Worm (Caenorhabditis elegans) whole organism, L1 larva: ENCODE data around the gene ZK1307.3.
A peak's percentile ranks its signal among the peaks of the same experiment; 100 is the strongest.

Experiments
- ama-1 ChIP-seq: fragments of 150-350 bp; optimal IDR thresholded peaks from 2 replicates; lab custom pipeline; 2014
- ceh-82 ChIP-seq, 3 experiments: fragments of 150-350 bp in 1 of 3; sonication (generic microtip) in 2 of 3; optimal IDR thresholded peaks; 2 replicates each; lab custom pipeline; 2014 to 2017; ENCODE audit warnings: missing biosample characterization in 3 of 3, missing genetic modification characterization in 3 of 3
- ceh-90 ChIP-seq: sonication (generic microtip); optimal IDR thresholded peaks from 2 replicates; lab custom pipeline; 2016; ENCODE audit warnings: missing genetic modification characterization, missing compliant biosample characterization
- efl-1 ChIP-seq, 4 experiments: fragments of 150-350 bp; optimal IDR thresholded peaks in 3 of 4; peaks in 1 of 4; 1 replicate in 1 of 4; 2 replicates in 3 of 4; lab custom pipeline; 2014; ENCODE audit warnings: missing biosample characterization in 2 of 4, missing genetic modification characterization in 2 of 4, missing genetic modification reagents in 2 of 4
- ets-5 ChIP-seq: fragments of 200-800 bp; sonication (Bioruptor generic); IDR thresholded peaks from 2 replicates; pipeline ENCODE4 v1.3.6; 2022; ENCODE audit warnings: missing genetic modification characterization, missing compliant biosample characterization
- fkh-4 ChIP-seq: sonication (generic microtip); optimal IDR thresholded peaks from 2 replicates; lab custom pipeline; 2016; ENCODE audit warnings: missing compliant biosample characterization, missing genetic modification characterization, borderline replicate concordance
- grh-1 ChIP-seq: fragments of 200-800 bp; sonication (Bioruptor generic); IDR thresholded peaks from 2 replicates; pipeline ENCODE4 v1.3.6; 2022; ENCODE audit warnings: missing genetic modification reagents, missing genetic modification characterization, missing compliant biosample characterization
- hlh-4 ChIP-seq: sonication (generic microtip); optimal IDR thresholded peaks from 2 replicates; lab custom pipeline; 2016; ENCODE audit warnings: mild to moderate bottlenecking, missing genetic modification characterization, missing compliant biosample characterization
- jun-1 ChIP-seq: fragments of 150-350 bp; optimal IDR thresholded peaks from 2 replicates; lab custom pipeline; 2014; ENCODE audit warnings: missing biosample characterization, missing genetic modification reagents, missing genetic modification characterization
- lin-14 ChIP-seq: fragments of 200-800 bp; sonication (Bioruptor generic); optimal IDR thresholded peaks from 2 replicates; lab custom pipeline; 2018; ENCODE audit warnings: mild to moderate bottlenecking, missing genetic modification characterization, moderate library complexity, missing compliant biosample characterization
- lin-35 ChIP-seq, 2 experiments: fragments of 150-350 bp; optimal IDR thresholded peaks; 2 replicates each; lab custom pipeline; 2014; ENCODE audit warnings: missing biosample characterization in 2 of 2, missing genetic modification characterization in 2 of 2, missing genetic modification reagents in 2 of 2
- lir-3 ChIP-seq: sonication (generic microtip); optimal IDR thresholded peaks from 2 replicates; lab custom pipeline; 2016; ENCODE audit warnings: mild to moderate bottlenecking, missing genetic modification characterization, moderate library complexity, missing compliant biosample characterization; ENCODE audit not compliant: poor library complexity
- lsy-2 ChIP-seq, 2 experiments: fragments of 150-350 bp; optimal IDR thresholded peaks; 2 replicates each; lab custom pipeline; 2014; ENCODE audit warnings: missing biosample characterization in 2 of 2, missing genetic modification characterization in 2 of 2
- mab-9 ChIP-seq: fragments of 200-800 bp; sonication (Bioruptor generic); IDR thresholded peaks from 2 replicates; pipeline ENCODE4 v1.3.6; 2022; ENCODE audit warnings: missing genetic modification reagents, missing genetic modification characterization, missing compliant biosample characterization
- mdl-1 ChIP-seq, 2 experiments: fragments of 150-350 bp; optimal IDR thresholded peaks; 2 replicates each; lab custom pipeline; 2014 to 2017; ENCODE audit warnings: missing biosample characterization in 2 of 2, missing genetic modification characterization in 2 of 2, inconsistent platforms in 1 of 2
- mef-2 ChIP-seq: fragments of 150-350 bp; optimal IDR thresholded peaks from 2 replicates; lab custom pipeline; 2014; ENCODE audit warnings: missing biosample characterization, missing genetic modification characterization
- nhr-11 ChIP-seq: fragments of 150-350 bp; optimal IDR thresholded peaks from 2 replicates; lab custom pipeline; 2014; ENCODE audit warnings: missing biosample characterization, missing genetic modification characterization
- nhr-12 ChIP-seq: sonication (generic microtip); optimal IDR thresholded peaks from 2 replicates; lab custom pipeline; 2017; ENCODE audit warnings: missing biosample characterization, missing genetic modification characterization
- nhr-19 ChIP-seq: fragments of 200-800 bp; sonication (Bioruptor generic); conservative IDR thresholded peaks from 2 replicates; pipeline ENCODE4 v1.3.6; 2022; ENCODE audit warnings: missing genetic modification characterization, missing compliant biosample characterization
- nhr-47 ChIP-seq: sonication (generic microtip); optimal IDR thresholded peaks from 2 replicates; lab custom pipeline; 2016; ENCODE audit warnings: mild to moderate bottlenecking, missing genetic modification characterization, moderate library complexity, missing compliant biosample characterization
- nhr-77 ChIP-seq: fragments of 150-350 bp; optimal IDR thresholded peaks from 2 replicates; lab custom pipeline; 2014; ENCODE audit warnings: missing biosample characterization, missing genetic modification characterization
- nhr-85 ChIP-seq: sonication (generic microtip); peaks from one replicate; lab custom pipeline; 2016; ENCODE audit warnings: missing genetic modification characterization, inconsistent platforms, missing compliant biosample characterization
- pax-3 ChIP-seq: fragments of 200-800 bp; sonication (Bioruptor generic); optimal IDR thresholded peaks from 2 replicates; lab custom pipeline; 2018; ENCODE audit warnings: mild to moderate bottlenecking, missing genetic modification characterization, moderate library complexity, missing compliant biosample characterization
- rnt-1 ChIP-seq: sonication (generic microtip); optimal IDR thresholded peaks from 2 replicates; lab custom pipeline; 2016; ENCODE audit warnings: mild to moderate bottlenecking, missing genetic modification characterization, moderate library complexity, missing compliant biosample characterization
- snpc-4 ChIP-seq: fragments of 150-350 bp; optimal IDR thresholded peaks from 2 replicates; lab custom pipeline; 2014; ENCODE audit warnings: missing biosample characterization, missing genetic modification characterization
- snu-23 ChIP-seq: sonication (generic microtip); optimal IDR thresholded peaks from 2 replicates; lab custom pipeline; 2016; ENCODE audit warnings: missing genetic modification characterization, missing compliant biosample characterization
- sptf-1 ChIP-seq: fragments of 150-350 bp; optimal IDR thresholded peaks from 2 replicates; lab custom pipeline; 2014; ENCODE audit warnings: missing biosample characterization, missing genetic modification characterization
- swsn-7 ChIP-seq: sonication (generic microtip); optimal IDR thresholded peaks from 2 replicates; lab custom pipeline; 2016; ENCODE audit warnings: missing genetic modification characterization, missing compliant biosample characterization
- tbx-2 ChIP-seq: sonication (generic microtip); optimal IDR thresholded peaks from 2 replicates; lab custom pipeline; 2016; ENCODE audit warnings: missing genetic modification characterization, missing compliant biosample characterization
- unc-30 ChIP-seq: sonication (generic microtip); optimal IDR thresholded peaks from 2 replicates; lab custom pipeline; 2017; ENCODE audit warnings: missing biosample characterization, missing genetic modification characterization
- xbp-1 ChIP-seq: sonication (generic microtip); optimal IDR thresholded peaks from 2 replicates; lab custom pipeline; 2016; ENCODE audit warnings: missing genetic modification characterization, missing compliant biosample characterization
- zag-1 ChIP-seq: fragments of 150-350 bp; optimal IDR thresholded peaks from 2 replicates; lab custom pipeline; 2014; ENCODE audit warnings: missing biosample characterization, missing genetic modification characterization
- zip-4 ChIP-seq: fragments of 200-800 bp; sonication (Bioruptor generic); optimal IDR thresholded peaks from 2 replicates; lab custom pipeline; 2018; ENCODE audit warnings: mild to moderate bottlenecking, missing genetic modification characterization, moderate library complexity, missing compliant biosample characterization
- ztf-4 ChIP-seq: fragments of 150-350 bp; optimal IDR thresholded peaks from 2 replicates; lab custom pipeline; 2014; ENCODE audit warnings: missing biosample characterization, missing genetic modification characterization

The ZK1307.3 gene

ce11 chrII:9617039-9617901, 35.5 kb downstream of the ZK1307.3 start, which contains the start of gene hal-3:
hal-3 (minus strand) TSS chrII:9617125.
- TF ChIP-seq ama-1 (lab: Kevin White, UChicago) = peak; percentile 16
- peak; percentile 1 for TF ChIP-seq nhr-47
- no peak for TF ChIP-seq ets-5 (GFP tag; lab: Robert Waterston, UW)
- TF ChIP-seq ztf-4 (tag; lab: Kevin White, UChicago) = peak; percentile 5
- TF ChIP-seq lsy-2 (tag; optimal IDR thresholded peaks at IDR 0.05; lab: Kevin White, UChicago) = peak in 1 of 2 experiments; percentile 54
- no peak for TF ChIP-seq tbx-2
- no peak for TF ChIP-seq efl-1 (optimal IDR thresholded peaks at IDR 0.05; lab: Kevin White, UChicago)
- TF ChIP-seq efl-1 (GFP tag; optimal IDR thresholded peaks at IDR 0.05 in 1 of 2; lab: Kevin White, UChicago) = peak in 1 of 2 experiments; percentile 77

ce11 chrII:9614728-9615127, 38.1 kb downstream of the ZK1307.3 start, which contains the start of gene hlh-6:
hlh-6 (minus strand) TSS chrII:9614828.
- TF ChIP-seq hlh-4 (tag; lab: Kevin White, UChicago) (no peak), nhr-77 (tag; lab: Kevin White, UChicago) (no peak), snu-23 (GFP tag; lab: Kevin White, UChicago) (no peak), fkh-4 (tag; lab: Kevin White, UChicago) (no peak), lin-14 (no peak), zag-1 (tag; lab: Kevin White, UChicago) (no peak), efl-1 (optimal IDR thresholded peaks at IDR 0.05; lab: Kevin White, UChicago) (no peak), efl-1 (GFP tag; optimal IDR thresholded peaks at IDR 0.05 in 1 of 2; lab: Kevin White, UChicago) (no peak), mef-2 (tag; lab: Kevin White, UChicago) (no peak), snpc-4 (tag; lab: Kevin White, UChicago) (no peak), unc-30 (tag; lab: Kevin White, UChicago) (no peak), ama-1 (lab: Kevin White, UChicago) (no peak), pax-3 (tag; lab: Kevin White, UChicago) (no peak), swsn-7 (no peak), lin-35 (GFP tag; optimal IDR thresholded peaks at IDR 0.05; lab: Kevin White, UChicago) (no peak), sptf-1 (tag; lab: Kevin White, UChicago) (no peak), jun-1 (tag; lab: Kevin White, UChicago) (no peak), mab-9 (GFP tag; lab: Robert Waterston, UW) (no peak), grh-1 (no peak)

- TF ChIP-seq zip-4 (GFP tag; lab: Kevin White, UChicago) (no peak), mdl-1 (tag; optimal IDR thresholded peaks at IDR 0.05; lab: Kevin White, UChicago) (no peak), ceh-82 (tag; optimal IDR thresholded peaks at IDR 0.05; lab: Kevin White, UChicago) (no peak), ceh-90 (no peak), mef-2 (tag; lab: Kevin White, UChicago) (no peak), rnt-1 (no peak), nhr-47 (no peak), xbp-1 (tag; lab: Kevin White, UChicago) (no peak), nhr-19 (GFP tag; lab: Robert Waterston, UW) (no peak), swsn-7 (no peak), nhr-11 (tag; lab: Kevin White, UChicago) (no peak), nhr-12 (no peak), lir-3 (no peak), nhr-85 (tag; lab: Kevin White, UChicago) (no peak)
- TF ChIP-seq, all 84 proteins: peak for 0
Observed at ce11 chrII:9611347-9611923, 41.4 kb downstream of the ZK1307.3 start, which contains the start of the genes T15H9.5 and T15H9.4. T15H9.5 (minus strand) TSS chrII:9611447. T15H9.4 (plus strand) TSS chrII:9611873.

ce11 chrII:9609296-9609695, 43.5 kb downstream of the ZK1307.3 start, which contains the start of gene pap-2:
pap-2 (minus strand) TSS chrII:9609396.
- no peak for TF ChIP-seq unc-30 (tag; lab: Kevin White, UChicago)
